Fruit fly (Drosophila melanogaster) whole organism, wandering third instar larva: ENCODE results near the gene yellow-e2.

Source experiments
- CG32264 ChIP-seq: fragments of 200-800 bp; sonication (Bioruptor generic); optimal IDR thresholded peaks from 2 replicates; lab custom pipeline; 2016; ENCODE audit warnings: missing biosample characterization, missing genetic modification characterization
- Dif ChIP-seq: fragments of 200-275, 200-300 bp; sonication (Bioruptor generic); optimal IDR thresholded peaks from 2 replicates; lab custom pipeline; 2018; ENCODE audit warnings: missing biosample characterization, missing genetic modification characterization; ENCODE audit not compliant: partially characterized antibody
- GATAd ChIP-seq: sonication (Bioruptor generic); optimal IDR thresholded peaks from 2 replicates; lab custom pipeline; 2016; ENCODE audit warnings: missing biosample characterization, missing genetic modification characterization
- Hnf4 ChIP-seq: fragments of 200-800 bp; sonication (Bioruptor generic); optimal IDR thresholded peaks from 2 replicates; lab custom pipeline; 2016; ENCODE audit warnings: missing biosample characterization, mild to moderate bottlenecking, missing genetic modification characterization
- Jra ChIP-seq: sonication (Bioruptor generic); optimal IDR thresholded peaks from 2 replicates; lab custom pipeline; 2016; ENCODE audit warnings: missing biosample characterization, missing genetic modification characterization
- Myc ChIP-seq: fragments of >200 bp; optimal IDR thresholded peaks from 2 replicates; lab custom pipeline; 2017
- N ChIP-seq: fragments of >200 bp; optimal IDR thresholded peaks from 2 replicates; lab custom pipeline; 2018; ENCODE audit warnings: missing biosample characterization, missing external identifiers, missing genetic modification characterization
- OdsH ChIP-seq: fragments of 200-800 bp; sonication (Bioruptor generic); optimal IDR thresholded peaks from 2 replicates; lab custom pipeline; 2016; ENCODE audit warnings: missing biosample characterization, mild to moderate bottlenecking, missing genetic modification characterization
- Rel ChIP-seq, 2 experiments: fragments of 200-800 bp; sonication (Bioruptor generic) in 1 of 2; optimal IDR thresholded peaks; 2 replicates in 1 of 2; 3 replicates in 1 of 2; lab custom pipeline; 2016 to 2019; ENCODE audit warnings: mild to moderate bottlenecking in 2 of 2, missing biosample characterization in 2 of 2, missing genetic modification characterization in 2 of 2, moderate library complexity in 1 of 2
- Sp1 ChIP-seq: fragments of 200-800 bp; sonication (Bioruptor generic); optimal IDR thresholded peaks from 3 replicates; lab custom pipeline; 2019; ENCODE audit warnings: missing biosample characterization, mild to moderate bottlenecking, missing genetic modification characterization, moderate library complexity
- ey ChIP-seq: fragments of 200-800 bp; sonication (Bioruptor generic); optimal IDR thresholded peaks from 2 replicates; lab custom pipeline; 2016; ENCODE audit warnings: missing biosample characterization, missing genetic modification characterization
- fru ChIP-seq: fragments of 200-800 bp; sonication (Bioruptor generic); optimal IDR thresholded peaks from 3 replicates; lab custom pipeline; 2016; ENCODE audit warnings: missing biosample characterization, mild to moderate bottlenecking, missing genetic modification characterization
- h ChIP-seq: fragments of 200-800 bp; sonication (Bioruptor generic); optimal IDR thresholded peaks from 3 replicates; lab custom pipeline; 2016; ENCODE audit warnings: missing biosample characterization, mild to moderate bottlenecking, missing genetic modification characterization
- lola ChIP-seq: fragments of >200 bp; optimal IDR thresholded peaks from 2 replicates; lab custom pipeline; 2017; ENCODE audit warnings: missing biosample characterization, missing genetic modification characterization

DNA sequence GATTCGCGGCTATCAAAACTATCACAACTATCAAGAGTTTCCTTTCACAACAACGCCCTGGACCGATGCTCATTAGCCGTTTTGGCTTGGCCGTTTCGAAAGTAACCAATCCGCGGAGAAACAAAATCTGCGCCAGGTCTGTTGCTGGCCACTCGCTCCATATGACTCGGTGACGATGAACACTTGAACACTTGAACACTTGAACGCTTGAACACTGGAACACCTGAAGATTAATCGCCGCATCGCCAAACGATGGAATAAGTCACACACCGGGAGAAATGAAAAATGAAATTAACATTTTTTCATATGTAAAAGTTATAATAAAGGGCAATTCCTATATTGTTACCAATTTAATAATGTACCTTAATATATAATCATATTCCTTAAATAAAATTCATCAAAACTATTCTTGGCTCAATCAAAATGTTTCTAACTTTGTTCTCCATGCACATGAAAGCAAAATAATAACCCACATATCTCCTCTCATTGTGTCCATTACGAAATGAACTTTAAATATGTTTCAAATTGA is 10.3 kb upstream of the yellow-e2 start:
- TF ChIP-seq Myc (no peak), Jra (GFP tag; lab: Kevin White, UChicago) (no peak), CG32264 (GFP tag; lab: Kevin White, UChicago) (no peak), Dif (GFP tag; lab: Kevin White, UChicago) (no peak), h (GFP tag; lab: Kevin White, UChicago) (no peak), Sp1 (no peak), Hnf4 (GFP tag; lab: Kevin White, UChicago) (no peak), fru (GFP tag; lab: Kevin White, UChicago) (no peak), N (GFP tag; lab: Kevin White, UChicago) (no peak), GATAd (no peak), Rel (GFP tag; optimal IDR thresholded peaks at IDR 0.05; lab: Kevin White, UChicago) (no peak), Rel (tag; optimal IDR thresholded peaks at IDR 0.05; lab: Kevin White, UChicago) (no peak), lola (GFP tag; lab: Kevin White, UChicago) (no peak), ey (no peak), OdsH (GFP tag; lab: Kevin White, UChicago) (no peak)
